Worm (Caenorhabditis elegans) whole organism, L2 larva: ENCODE measurements around the gene dct-18.

Source experiments
- C34F6.9 ChIP-seq: fragments of 150-350 bp; optimal IDR thresholded peaks from 2 replicates; lab custom pipeline; 2014; ENCODE audit warnings: missing biosample characterization, missing genetic modification characterization
- Y55F3AM.14 ChIP-seq: fragments of 200-800 bp; sonication (Bioruptor generic); optimal IDR thresholded peaks from 2 replicates; lab custom pipeline; 2018; ENCODE audit warnings: mild to moderate bottlenecking, missing genetic modification characterization, missing compliant biosample characterization
- ZK546.5 ChIP-seq: sonication (generic microtip); optimal IDR thresholded peaks from 2 replicates; lab custom pipeline; 2017; ENCODE audit warnings: missing biosample characterization, missing genetic modification characterization
- alr-1 ChIP-seq: fragments of 150-350 bp; optimal IDR thresholded peaks from 2 replicates; lab custom pipeline; 2014; ENCODE audit warnings: missing biosample characterization, missing genetic modification characterization
- ama-1 ChIP-seq: fragments of 150-350 bp; optimal IDR thresholded peaks from 2 replicates; lab custom pipeline; 2018; ENCODE audit warnings: inconsistent platforms
- blmp-1 ChIP-seq: sonication (generic microtip); optimal IDR thresholded peaks from 2 replicates; lab custom pipeline; 2017; ENCODE audit warnings: missing genetic modification characterization, mild to moderate bottlenecking, missing compliant biosample characterization, antibody characterized with exemption, moderate library complexity; ENCODE audit not compliant: insufficient read depth
- ceh-16 ChIP-seq: fragments of 150-350 bp; optimal IDR thresholded peaks from 2 replicates; lab custom pipeline; 2014; ENCODE audit warnings: missing biosample characterization, missing genetic modification characterization
- ceh-82 ChIP-seq: fragments of 150-350 bp; optimal IDR thresholded peaks from 2 replicates; lab custom pipeline; 2014; ENCODE audit warnings: missing biosample characterization, missing genetic modification characterization
- crh-2 ChIP-seq: sonication (generic microtip); optimal IDR thresholded peaks from 2 replicates; lab custom pipeline; 2017; ENCODE audit warnings: missing biosample characterization, missing genetic modification characterization
- egl-27 ChIP-seq: sonication (generic microtip); optimal IDR thresholded peaks from 3 replicates; lab custom pipeline; 2017; ENCODE audit warnings: missing biosample characterization, missing genetic modification reagents, missing genetic modification characterization
- elt-1 ChIP-seq: fragments of 150-350 bp; optimal IDR thresholded peaks from 2 replicates; lab custom pipeline; 2014; ENCODE audit warnings: missing biosample characterization, missing genetic modification characterization
- fos-1 ChIP-seq: fragments of 150-350 bp; optimal IDR thresholded peaks from 2 replicates; lab custom pipeline; 2014; ENCODE audit warnings: missing biosample characterization, missing genetic modification characterization
- gmeb-1 ChIP-seq: fragments of 150-350 bp; optimal IDR thresholded peaks from 2 replicates; lab custom pipeline; 2014; ENCODE audit warnings: missing biosample characterization, missing genetic modification characterization
- lin-11 ChIP-seq: fragments of 150-350 bp; sonication (generic microtip); optimal IDR thresholded peaks from 2 replicates; lab custom pipeline; 2014; ENCODE audit warnings: missing biosample characterization, missing genetic modification characterization, inconsistent platforms, mixed read lengths
- lin-13 ChIP-seq: fragments of 150-350 bp; optimal IDR thresholded peaks from 2 replicates; lab custom pipeline; 2014; ENCODE audit warnings: missing biosample characterization, missing genetic modification reagents, missing genetic modification characterization
- lin-39 ChIP-seq: fragments of 150-350 bp; optimal IDR thresholded peaks from 2 replicates; lab custom pipeline; 2014; ENCODE audit warnings: missing biosample characterization, missing genetic modification reagents, missing genetic modification characterization
- lsy-2 ChIP-seq, 2 experiments: fragments of 150-350 bp in 1 of 2; sonication (generic microtip) in 1 of 2; optimal IDR thresholded peaks; 2 replicates each; lab custom pipeline; 2014 to 2017; ENCODE audit warnings: missing biosample characterization in 2 of 2, missing genetic modification characterization in 2 of 2
- mab-5 ChIP-seq: fragments of 150-350 bp; optimal IDR thresholded peaks from 2 replicates; lab custom pipeline; 2014; ENCODE audit warnings: missing biosample characterization, missing genetic modification characterization
- mbf-1 ChIP-seq: sonication (generic microtip); optimal IDR thresholded peaks from 2 replicates; lab custom pipeline; 2017; ENCODE audit warnings: missing biosample characterization, missing genetic modification characterization
- nhr-10 ChIP-seq: sonication (generic microtip); optimal IDR thresholded peaks from 2 replicates; lab custom pipeline; 2017; ENCODE audit warnings: missing biosample characterization, missing genetic modification characterization
- nhr-11 ChIP-seq: fragments of 150-350 bp; optimal IDR thresholded peaks from 2 replicates; lab custom pipeline; 2014; ENCODE audit warnings: missing biosample characterization, missing genetic modification characterization
- nhr-12 ChIP-seq: fragments of 150-350 bp; optimal IDR thresholded peaks from 2 replicates; lab custom pipeline; 2014; ENCODE audit warnings: missing biosample characterization, missing genetic modification characterization
- nhr-129 ChIP-seq: fragments of 150-350 bp; optimal IDR thresholded peaks from 2 replicates; lab custom pipeline; 2014; ENCODE audit warnings: missing biosample characterization, missing genetic modification characterization
- nhr-21 ChIP-seq: fragments of 150-350 bp; optimal IDR thresholded peaks from 2 replicates; lab custom pipeline; 2014; ENCODE audit warnings: missing biosample characterization, missing genetic modification characterization
- nhr-25 ChIP-seq: fragments of 150-350 bp; sonication (generic microtip); optimal IDR thresholded peaks from 3 replicates; lab custom pipeline; 2014; ENCODE audit warnings: missing biosample characterization, missing genetic modification characterization
- nhr-6 ChIP-seq: fragments of 150-350 bp; optimal IDR thresholded peaks from 2 replicates; lab custom pipeline; 2014; ENCODE audit warnings: missing biosample characterization, missing genetic modification characterization
- nhr-77 ChIP-seq: fragments of 150-350 bp; optimal IDR thresholded peaks from 2 replicates; lab custom pipeline; 2014; ENCODE audit warnings: missing biosample characterization, missing genetic modification characterization
- sem-4 ChIP-seq: fragments of 150-350 bp; optimal IDR thresholded peaks from 2 replicates; lab custom pipeline; 2014; ENCODE audit warnings: missing biosample characterization, missing genetic modification reagents, missing genetic modification characterization
- skn-1 ChIP-seq: sonication (generic microtip); optimal IDR thresholded peaks from 2 replicates; lab custom pipeline; 2017; ENCODE audit warnings: missing biosample characterization, missing genetic modification characterization
- sma-3 ChIP-seq: sonication (generic microtip); optimal IDR thresholded peaks from 2 replicates; lab custom pipeline; 2016; ENCODE audit warnings: missing genetic modification reagents, missing genetic modification characterization, missing compliant biosample characterization
- sma-9 ChIP-seq, 2 experiments: fragments of 150-350 bp in 1 of 2; sonication (generic microtip) in 1 of 2; optimal IDR thresholded peaks; 2 replicates each; lab custom pipeline; 2014 to 2016; ENCODE audit warnings: missing genetic modification characterization in 2 of 2, mild to moderate bottlenecking in 1 of 2, missing biosample characterization in 1 of 2, missing compliant biosample characterization in 1 of 2, missing genetic modification reagents in 1 of 2, moderate library complexity in 1 of 2
- snpc-4 ChIP-seq: fragments of 150-350 bp; optimal IDR thresholded peaks from 2 replicates; lab custom pipeline; 2014; ENCODE audit warnings: missing biosample characterization, missing genetic modification characterization
- unc-39 ChIP-seq: fragments of 150-350 bp; optimal IDR thresholded peaks from 2 replicates; lab custom pipeline; 2014; ENCODE audit warnings: missing biosample characterization, missing genetic modification characterization
- unc-55 ChIP-seq: fragments of 150-350 bp; sonication (generic microtip); optimal IDR thresholded peaks from 3 replicates; lab custom pipeline; 2014; ENCODE audit warnings: missing biosample characterization, missing genetic modification reagents, missing genetic modification characterization
- unc-62 ChIP-seq: fragments of 150-350 bp; optimal IDR thresholded peaks from 2 replicates; lab custom pipeline; 2014; ENCODE audit warnings: missing biosample characterization, missing genetic modification reagents, missing genetic modification characterization
- ztf-1 ChIP-seq: fragments of 200-800 bp; sonication (Bioruptor generic); conservative IDR thresholded peaks from 2 replicates; pipeline ENCODE4 v1.3.6; 2022; ENCODE audit warnings: missing genetic modification characterization, missing compliant biosample characterization
- ztf-4 ChIP-seq: fragments of 150-350 bp; optimal IDR thresholded peaks from 2 replicates; lab custom pipeline; 2014; ENCODE audit warnings: missing biosample characterization, missing genetic modification characterization

The dct-18 gene

DNA sequence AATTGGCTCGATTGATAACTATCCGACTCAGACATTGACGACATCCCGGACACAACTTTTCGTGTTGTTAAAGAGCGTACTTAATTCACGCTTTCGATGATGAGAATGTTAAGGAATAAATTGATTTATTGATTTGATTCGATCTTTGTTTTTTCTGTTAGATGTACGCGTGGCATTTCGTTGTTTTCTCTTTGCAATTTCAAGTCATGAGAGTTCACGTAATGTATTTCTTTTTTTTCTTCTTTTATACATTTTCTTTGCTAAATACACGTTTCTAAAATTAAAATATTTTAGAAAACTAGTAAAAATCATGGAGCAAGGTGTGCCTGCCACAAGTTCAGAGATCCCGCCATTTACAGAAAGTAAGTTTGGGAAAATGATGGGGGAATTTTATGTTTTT, 23.0 kb downstream of the dct-18 start, which contains the start of the genes Y38F1A.1 and Y38F1A.2:
Gene Y38F1A.1 (minus strand): TSS at position 101 of the 400 bp plus-strand sequence.
Gene Y38F1A.2 (plus strand): TSS at position 289 of the 400 bp plus-strand sequence.
- no peak for TF ChIP-seq ceh-82
- TF ChIP-seq egl-27 (tag; lab: Kevin White, UChicago): no peak
- TF ChIP-seq ceh-16 (tag; lab: Kevin White, UChicago): no peak
- no peak for TF ChIP-seq unc-55 (GFP tag; lab: Kevin White, UChicago)
- no peak for TF ChIP-seq crh-2 (tag; lab: Kevin White, UChicago)
- TF ChIP-seq mab-5 (tag; lab: Kevin White, UChicago): no peak
- no peak for TF ChIP-seq skn-1 (tag; lab: Kevin White, UChicago)
- TF ChIP-seq unc-62 (GFP tag; lab: Kevin White, UChicago): no peak
- TF ChIP-seq fos-1 (tag; lab: Kevin White, UChicago): no peak
- no peak for TF ChIP-seq C34F6.9 (tag; lab: Kevin White, UChicago)
- TF ChIP-seq nhr-6 (tag; lab: Kevin White, UChicago): no peak
- no peak for TF ChIP-seq nhr-129 (tag; lab: Kevin White, UChicago)
- TF ChIP-seq nhr-12 (tag; lab: Kevin White, UChicago): no peak
- TF ChIP-seq mbf-1 (tag; lab: Kevin White, UChicago): no peak

ce11 chrII:12960206-12960605, 28.5 kb downstream of the dct-18 start:
- TF ChIP-seq C34F6.9 (tag; lab: Kevin White, UChicago): no peak
- no peak for TF ChIP-seq unc-62 (GFP tag; lab: Kevin White, UChicago)
- TF ChIP-seq nhr-25 (tag; lab: Kevin White, UChicago): no peak
- no peak for TF ChIP-seq sem-4
- no peak for TF ChIP-seq lin-13
- TF ChIP-seq nhr-21: no peak
- no peak for TF ChIP-seq ztf-1
- no peak for TF ChIP-seq lsy-2 (tag; optimal IDR thresholded peaks at IDR 0.05; lab: Kevin White, UChicago)

- TF ChIP-seq nhr-21 (peak; percentile 31), lsy-2 (tag; optimal IDR thresholded peaks at IDR 0.05; lab: Kevin White, UChicago) (no peak), nhr-25 (tag; lab: Kevin White, UChicago) (peak; percentile 64), gmeb-1 (no peak), nhr-11 (no peak), sma-3 (GFP tag; lab: Kevin White, UChicago) (no peak), unc-39 (no peak), sma-9 (GFP tag; optimal IDR thresholded peaks at IDR 0.05; lab: Kevin White, UChicago) (no peak), sma-9 (tag; optimal IDR thresholded peaks at IDR 0.05; lab: Kevin White, UChicago) (no peak), egl-27 (tag; lab: Kevin White, UChicago) (no peak), ztf-4 (no peak), blmp-1 (tag; lab: Kevin White, UChicago) (peak; percentile 1)
Measured at ce11 chrII:12961293-12961692, 29.6 kb downstream of the dct-18 start.

ce11 chrII:12961743-12962142, 30.1 kb downstream of the dct-18 start:
- no peak for TF ChIP-seq nhr-129 (tag; lab: Kevin White, UChicago)
- no peak for TF ChIP-seq sma-9 (GFP tag; optimal IDR thresholded peaks at IDR 0.05; lab: Kevin White, UChicago)
- TF ChIP-seq sma-9 (tag; optimal IDR thresholded peaks at IDR 0.05; lab: Kevin White, UChicago): no peak
- no peak for TF ChIP-seq Y55F3AM.14 (GFP tag; lab: Kevin White, UChicago)
- no peak for TF ChIP-seq unc-62 (GFP tag; lab: Kevin White, UChicago)
- TF ChIP-seq sem-4: no peak
- TF ChIP-seq blmp-1 (tag; lab: Kevin White, UChicago): peak; percentile 30
- no peak for TF ChIP-seq nhr-12 (tag; lab: Kevin White, UChicago)

DNA sequence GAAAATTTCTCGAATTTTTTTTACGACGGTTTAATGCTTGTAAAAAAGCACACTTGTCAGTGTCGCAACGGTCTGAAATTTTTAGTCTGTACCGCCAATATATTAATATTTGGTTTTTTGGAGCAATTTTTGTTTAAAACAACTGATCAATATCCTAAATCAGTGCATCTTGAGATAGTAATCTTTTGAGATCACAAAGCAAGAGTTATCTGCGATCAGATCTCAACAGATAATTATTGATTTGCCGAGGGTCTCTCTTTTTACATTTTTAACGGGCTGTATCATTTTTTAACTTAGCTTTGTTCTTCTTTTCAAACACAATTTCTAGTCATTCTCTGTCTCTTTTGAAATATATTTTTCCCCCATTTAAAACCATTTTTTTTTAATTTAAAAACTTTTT, 33.5 kb downstream of the dct-18 start:
- TF ChIP-seq mbf-1 (tag; lab: Kevin White, UChicago) (no peak), nhr-77 (no peak), ZK546.5 (tag; lab: Kevin White, UChicago) (no peak), lin-11 (tag; lab: Kevin White, UChicago) (no peak), elt-1 (tag; lab: Kevin White, UChicago) (peak; percentile 75), alr-1 (tag; lab: Kevin White, UChicago) (no peak)

ce11 chrII:12965538-12965588, 33.7 kb downstream of the dct-18 start, which contains the start of gene ptr-18:
TSS of gene ptr-18 (plus strand) at chrII:12965546.
- no peak for TF ChIP-seq nhr-21
- no peak for TF ChIP-seq C34F6.9 (tag; lab: Kevin White, UChicago)
- no peak for TF ChIP-seq nhr-10 (tag; lab: Kevin White, UChicago)
- no peak for TF ChIP-seq lsy-2 (tag; optimal IDR thresholded peaks at IDR 0.05; lab: Kevin White, UChicago)
- TF ChIP-seq ZK546.5 (tag; lab: Kevin White, UChicago): no peak
- no peak for TF ChIP-seq blmp-1 (tag; lab: Kevin White, UChicago)
- TF ChIP-seq sma-9 (GFP tag; optimal IDR thresholded peaks at IDR 0.05; lab: Kevin White, UChicago): no peak
- TF ChIP-seq sma-9 (tag; optimal IDR thresholded peaks at IDR 0.05; lab: Kevin White, UChicago): no peak
- no peak for TF ChIP-seq snpc-4 (tag; lab: Kevin White, UChicago)
- no peak for TF ChIP-seq unc-39
- no peak for TF ChIP-seq nhr-129 (tag; lab: Kevin White, UChicago)
- no peak for TF ChIP-seq lin-11 (tag; lab: Kevin White, UChicago)
- TF ChIP-seq ama-1 (lab: Kevin White, UChicago): no peak
- TF ChIP-seq ceh-82: no peak
- TF ChIP-seq Y55F3AM.14 (GFP tag; lab: Kevin White, UChicago): no peak
- TF ChIP-seq mbf-1 (tag; lab: Kevin White, UChicago): no peak
- no peak for TF ChIP-seq lin-39 (tag; lab: Kevin White, UChicago)
